Worm (Caenorhabditis elegans) whole organism, late embryonic: ENCODE measurements around the gene F33E11.2.
A peak's percentile ranks its signal among the peaks of the same experiment; 100 is the strongest.

ENCODE experiments used
- C08G9.2 ChIP-seq: sonication (generic microtip); optimal IDR thresholded peaks from 2 replicates; lab custom pipeline; 2016; ENCODE audit warnings: mild to moderate bottlenecking, missing genetic modification characterization, moderate library complexity, missing compliant biosample characterization
- C38D4.7 ChIP-seq: fragments of 200-800 bp; sonication (Bioruptor generic); optimal IDR thresholded peaks from 2 replicates; lab custom pipeline; 2018; ENCODE audit warnings: mild to moderate bottlenecking, missing genetic modification characterization, moderate library complexity, missing compliant biosample characterization
- F13H6.1 ChIP-seq: sonication (generic microtip); optimal IDR thresholded peaks from 2 replicates; lab custom pipeline; 2016; ENCODE audit warnings: missing genetic modification characterization, missing compliant biosample characterization
- K02D7.2 ChIP-seq: sonication (generic microtip); optimal IDR thresholded peaks from 2 replicates; lab custom pipeline; 2017; ENCODE audit warnings: mild to moderate bottlenecking, missing genetic modification characterization, missing compliant biosample characterization
- T23F11.4 ChIP-seq: fragments of 200-800 bp; sonication (Bioruptor generic); optimal IDR thresholded peaks from 2 replicates; lab custom pipeline; 2018; ENCODE audit warnings: mild to moderate bottlenecking, missing genetic modification characterization, missing compliant biosample characterization
- Y22D7AL.16 ChIP-seq: sonication (generic microtip); optimal IDR thresholded peaks from 2 replicates; lab custom pipeline; 2016; ENCODE audit warnings: missing genetic modification characterization, missing compliant biosample characterization
- ahr-1 ChIP-seq: sonication (generic microtip); optimal IDR thresholded peaks from 2 replicates; lab custom pipeline; 2016; ENCODE audit warnings: missing genetic modification characterization, missing compliant biosample characterization
- ama-1 ChIP-seq: fragments of 150-350 bp; optimal IDR thresholded peaks from 2 replicates; lab custom pipeline; 2014
- ceh-18 ChIP-seq: sonication (generic microtip); optimal IDR thresholded peaks from 2 replicates; lab custom pipeline; 2016; ENCODE audit warnings: missing genetic modification characterization, missing compliant biosample characterization
- ceh-24 ChIP-seq: sonication (generic microtip); optimal IDR thresholded peaks from 2 replicates; lab custom pipeline; 2016; ENCODE audit warnings: mild to moderate bottlenecking, missing genetic modification characterization, missing compliant biosample characterization
- ceh-30 ChIP-seq: fragments of 150-350 bp; optimal IDR thresholded peaks from 2 replicates; lab custom pipeline; 2014; ENCODE audit warnings: missing biosample characterization, missing genetic modification characterization
- ceh-31 ChIP-seq: sonication (generic microtip); optimal IDR thresholded peaks from 2 replicates; lab custom pipeline; 2016; ENCODE audit warnings: missing genetic modification characterization, missing compliant biosample characterization
- ceh-34 ChIP-seq: sonication (generic microtip); optimal IDR thresholded peaks from 2 replicates; lab custom pipeline; 2016; ENCODE audit warnings: mild to moderate bottlenecking, missing genetic modification characterization, missing compliant biosample characterization
- ceh-45 ChIP-seq: fragments of 200-800 bp; sonication (Bioruptor generic); IDR thresholded peaks from 2 replicates; pipeline ENCODE4 v1.3.6; 2022; ENCODE audit warnings: missing genetic modification reagents, missing genetic modification characterization, missing compliant biosample characterization
- ceh-48 ChIP-seq: sonication (generic microtip); optimal IDR thresholded peaks from 2 replicates; lab custom pipeline; 2016; ENCODE audit warnings: missing genetic modification characterization, inconsistent platforms, missing compliant biosample characterization
- ceh-6 ChIP-seq: fragments of 200-800 bp; sonication (Bioruptor generic); optimal IDR thresholded peaks from 2 replicates; lab custom pipeline; 2018; ENCODE audit warnings: mild to moderate bottlenecking, missing genetic modification characterization, missing compliant biosample characterization
- dmd-4 ChIP-seq: sonication (generic microtip); optimal IDR thresholded peaks from 2 replicates; lab custom pipeline; 2016; ENCODE audit warnings: borderline replicate concordance, missing genetic modification characterization, missing compliant biosample characterization
- dve-1 ChIP-seq: sonication (generic microtip); optimal IDR thresholded peaks from 2 replicates; lab custom pipeline; 2017; ENCODE audit warnings: antibody characterized with exemption, mild to moderate bottlenecking, missing genetic modification characterization, missing compliant biosample characterization
- elt-4 ChIP-seq: sonication (generic microtip); optimal IDR thresholded peaks from 2 replicates; lab custom pipeline; 2016; ENCODE audit warnings: missing genetic modification characterization, missing compliant biosample characterization
- ets-4 ChIP-seq: sonication (generic microtip); optimal IDR thresholded peaks from 2 replicates; lab custom pipeline; 2016; ENCODE audit warnings: missing genetic modification characterization, missing compliant biosample characterization
- eyg-1 ChIP-seq: sonication (generic microtip); optimal IDR thresholded peaks from 2 replicates; lab custom pipeline; 2016; ENCODE audit warnings: missing genotype, missing genetic modification characterization, missing compliant biosample characterization
- fax-1 ChIP-seq: sonication (generic microtip); optimal IDR thresholded peaks from 2 replicates; lab custom pipeline; 2016; ENCODE audit warnings: missing genotype, missing genetic modification characterization, missing compliant biosample characterization
- fkh-10 ChIP-seq: fragments of 150-350 bp; optimal IDR thresholded peaks from 2 replicates; lab custom pipeline; 2014; ENCODE audit warnings: missing biosample characterization, missing genetic modification reagents, missing genetic modification characterization
- hlh-15 ChIP-seq: sonication (generic microtip); optimal IDR thresholded peaks from 2 replicates; lab custom pipeline; 2016; ENCODE audit warnings: missing genetic modification characterization, missing compliant biosample characterization
- hlh-6 ChIP-seq: sonication (generic microtip); optimal IDR thresholded peaks from 2 replicates; lab custom pipeline; 2016; ENCODE audit warnings: missing genotype, missing genetic modification characterization, missing compliant biosample characterization
- hlh-8 ChIP-seq: sonication (generic microtip); optimal IDR thresholded peaks from 2 replicates; lab custom pipeline; 2016; ENCODE audit warnings: missing genotype, missing genetic modification characterization, missing compliant biosample characterization
- madf-2 ChIP-seq: sonication (generic microtip); optimal IDR thresholded peaks from 2 replicates; lab custom pipeline; 2017; ENCODE audit warnings: missing genetic modification characterization, missing compliant biosample characterization
- nfya-1 ChIP-seq: sonication (generic microtip); optimal IDR thresholded peaks from 2 replicates; lab custom pipeline; 2017; ENCODE audit warnings: missing genetic modification characterization, mild to moderate bottlenecking, missing compliant biosample characterization, antibody characterized with exemption, moderate library complexity
- nhr-232 ChIP-seq: sonication (generic microtip); optimal IDR thresholded peaks from 2 replicates; lab custom pipeline; 2016; ENCODE audit warnings: missing genetic modification characterization, missing compliant biosample characterization
- odd-2 ChIP-seq: sonication (generic microtip); optimal IDR thresholded peaks from 2 replicates; lab custom pipeline; 2017; ENCODE audit warnings: antibody characterized with exemption, mild to moderate bottlenecking, missing genetic modification characterization, missing compliant biosample characterization
- pat-9 ChIP-seq: fragments of 200-800 bp; sonication (Bioruptor generic); optimal IDR thresholded peaks from 2 replicates; lab custom pipeline; 2018; ENCODE audit warnings: mild to moderate bottlenecking, missing genetic modification characterization, moderate library complexity, missing compliant biosample characterization
- pqm-1 ChIP-seq: sonication (generic microtip); optimal IDR thresholded peaks from 2 replicates; lab custom pipeline; 2016; ENCODE audit warnings: missing genetic modification characterization, missing compliant biosample characterization
- rnt-1 ChIP-seq: sonication (generic microtip); optimal IDR thresholded peaks from 2 replicates; lab custom pipeline; 2016; ENCODE audit warnings: missing genetic modification characterization, missing compliant biosample characterization
- sox-2 ChIP-seq: fragments of 200-800 bp; sonication (Bioruptor generic); IDR thresholded peaks from 2 replicates; pipeline ENCODE4 v1.3.6; 2022; ENCODE audit warnings: missing genetic modification reagents, missing genetic modification characterization, missing compliant biosample characterization
- sox-4 ChIP-seq: sonication (generic microtip); optimal IDR thresholded peaks from 2 replicates; lab custom pipeline; 2017; ENCODE audit warnings: mild to moderate bottlenecking, missing genetic modification characterization, inconsistent platforms, missing compliant biosample characterization
- tbx-2 ChIP-seq: sonication (generic microtip); optimal IDR thresholded peaks from 2 replicates; lab custom pipeline; 2016; ENCODE audit warnings: missing genetic modification characterization, missing compliant biosample characterization
- unc-3 ChIP-seq, 2 experiments: fragments of 200-800 bp in 1 of 2; sonication (Bioruptor generic) in 1 of 2; sonication (generic microtip) in 1 of 2; conservative IDR thresholded peaks in 1 of 2; optimal IDR thresholded peaks in 1 of 2; 2 replicates each; pipeline versions ENCODE4 v1.3.6 to Lab custom; 2016 to 2022; ENCODE audit warnings: missing compliant biosample characterization in 2 of 2, missing genetic modification characterization in 2 of 2, missing genetic modification reagents in 1 of 2
- unc-55 ChIP-seq: sonication (generic microtip); optimal IDR thresholded peaks from 2 replicates; lab custom pipeline; 2017; ENCODE audit warnings: missing biosample characterization, missing genetic modification reagents, missing genetic modification characterization
- unc-86 ChIP-seq: sonication (generic microtip); optimal IDR thresholded peaks from 2 replicates; lab custom pipeline; 2016; ENCODE audit warnings: missing genetic modification characterization, missing compliant biosample characterization
- zip-5 ChIP-seq: sonication (generic microtip); optimal IDR thresholded peaks from 2 replicates; lab custom pipeline; 2016; ENCODE audit warnings: missing genetic modification characterization, missing compliant biosample characterization

The F33E11.2 gene

ce11 chrV:297424-297991 is at the start of gene F33E11.2:
TSS of gene F33E11.2 (plus strand) at chrV:297947.
- no peak for TF ChIP-seq tbx-2 (tag; lab: Kevin White, UChicago)
- TF ChIP-seq unc-3 (GFP tag; conservative IDR thresholded peaks at IDR 0.05; lab: Robert Waterston, UW), result no peak
- no peak for TF ChIP-seq unc-3 (tag; optimal IDR thresholded peaks at IDR 0.05; lab: Kevin White, UChicago)
- TF ChIP-seq fkh-10 (GFP tag; lab: Kevin White, UChicago), result no peak
- TF ChIP-seq madf-2 (tag; lab: Kevin White, UChicago), result no peak
- TF ChIP-seq ceh-30 (tag; lab: Kevin White, UChicago), result no peak
- no peak for TF ChIP-seq C38D4.7
- no peak for TF ChIP-seq nhr-232 (tag; lab: Kevin White, UChicago)
- no peak for TF ChIP-seq F13H6.1 (tag; lab: Kevin White, UChicago)
- TF ChIP-seq ceh-34 (tag; lab: Kevin White, UChicago), result no peak
- TF ChIP-seq hlh-8 (tag; lab: Kevin White, UChicago), result no peak
- TF ChIP-seq sox-2, result no peak
- no peak for TF ChIP-seq Y22D7AL.16 (tag; lab: Kevin White, UChicago)
- no peak for TF ChIP-seq nfya-1 (tag; lab: Kevin White, UChicago)
- TF ChIP-seq ama-1, result no peak
- no peak for TF ChIP-seq zip-5 (tag; lab: Kevin White, UChicago)
- no peak for TF ChIP-seq rnt-1 (tag; lab: Kevin White, UChicago)
- TF ChIP-seq ceh-18 (tag; lab: Kevin White, UChicago), result no peak
- no peak for TF ChIP-seq ceh-31 (tag; lab: Kevin White, UChicago)

- peak; percentile 65 for TF ChIP-seq dve-1 (tag; lab: Kevin White, UChicago)
- TF ChIP-seq ceh-48 (tag; lab: Kevin White, UChicago), result no peak
- no peak for TF ChIP-seq fax-1
Observed at ce11 chrV:248636-249035, 49.1 kb upstream of the F33E11.2 start.

ce11 chrV:251652-252051 is 46.1 kb upstream of the F33E11.2 start, which contains the start of gene oac-39:
TSS of gene oac-39 (minus strand) at chrV:251752.
- TF ChIP-seq K02D7.2 (no peak), F13H6.1 (tag; lab: Kevin White, UChicago) (no peak), ceh-45 (no peak), C08G9.2 (tag; lab: Kevin White, UChicago) (no peak), madf-2 (tag; lab: Kevin White, UChicago) (no peak), unc-3 (GFP tag; conservative IDR thresholded peaks at IDR 0.05; lab: Robert Waterston, UW) (no peak), unc-3 (tag; optimal IDR thresholded peaks at IDR 0.05; lab: Kevin White, UChicago) (no peak), zip-5 (tag; lab: Kevin White, UChicago) (no peak), pat-9 (no peak), fax-1 (no peak), ahr-1 (tag; lab: Kevin White, UChicago) (no peak), pqm-1 (tag; lab: Kevin White, UChicago) (no peak), ceh-31 (tag; lab: Kevin White, UChicago) (no peak), ceh-24 (tag; lab: Kevin White, UChicago) (no peak)

- TF ChIP-seq hlh-6 (tag; lab: Kevin White, UChicago) (no peak), T23F11.4 (GFP tag; lab: Kevin White, UChicago) (no peak)
- TF ChIP-seq, all 69 proteins: peak for 0
Observed at ce11 chrV:254591-254990, 43.2 kb upstream of the F33E11.2 start, which contains the start of gene str-121. TSS of gene str-121 (minus strand) at chrV:254691.

ce11 chrV:258730-259129 is 39.0 kb upstream of the F33E11.2 start, which contains the start of gene nhr-204:
TSS of gene nhr-204 (minus strand) at chrV:258830.
- no peak for TF ChIP-seq F13H6.1 (tag; lab: Kevin White, UChicago)
- no peak for TF ChIP-seq elt-4 (tag; lab: Kevin White, UChicago)
- TF ChIP-seq ceh-6, result no peak
- no peak for TF ChIP-seq unc-55 (GFP tag; lab: Kevin White, UChicago)
- no peak for TF ChIP-seq nhr-232 (tag; lab: Kevin White, UChicago)
- no peak for TF ChIP-seq sox-4 (tag; lab: Kevin White, UChicago)
- no peak for TF ChIP-seq eyg-1 (tag; lab: Kevin White, UChicago)
- no peak for TF ChIP-seq ets-4
- no peak for TF ChIP-seq odd-2
- no peak for TF ChIP-seq unc-86
- TF ChIP-seq ceh-34 (tag; lab: Kevin White, UChicago), result no peak
- no peak for TF ChIP-seq hlh-15
- TF ChIP-seq pat-9, result no peak
- no peak for TF ChIP-seq dmd-4 (tag; lab: Kevin White, UChicago)
- no peak for TF ChIP-seq C08G9.2 (tag; lab: Kevin White, UChicago)
- no peak for TF ChIP-seq tbx-2 (tag; lab: Kevin White, UChicago)
- TF ChIP-seq, all 69 proteins: peak for 0
